Worm (Caenorhabditis elegans) whole organism, young adult: ENCODE results near the gene clec-263.

Source experiments
- B0261.1 ChIP-seq: sonication (generic microtip); optimal IDR thresholded peaks from 2 replicates; lab custom pipeline; 2016; ENCODE audit warnings: mild to moderate bottlenecking, missing genetic modification characterization, moderate library complexity, missing compliant biosample characterization
- F55B11.4 ChIP-seq: sonication (generic microtip); optimal IDR thresholded peaks from 2 replicates; lab custom pipeline; 2016; ENCODE audit warnings: missing compliant biosample characterization, missing genetic modification characterization, borderline replicate concordance; ENCODE audit not compliant: insufficient read depth
- K11D2.4 ChIP-seq: fragments of 200-800 bp; sonication (Bioruptor generic); IDR thresholded peaks from 2 replicates; pipeline ENCODE4 v1.3.6; 2022; ENCODE audit warnings: missing genetic modification reagents, missing genetic modification characterization, missing compliant biosample characterization
- T07F8.4 ChIP-seq: sonication (generic microtip); optimal IDR thresholded peaks from 2 replicates; lab custom pipeline; 2016; ENCODE audit warnings: mild to moderate bottlenecking, missing genetic modification characterization, moderate library complexity, missing compliant biosample characterization
- T26A5.8 ChIP-seq: sonication (generic microtip); optimal IDR thresholded peaks from 2 replicates; lab custom pipeline; 2016; ENCODE audit warnings: missing genetic modification characterization, missing compliant biosample characterization
- aptf-2 ChIP-seq: fragments of 200-800 bp; sonication (Bioruptor generic); conservative IDR thresholded peaks from 2 replicates; pipeline ENCODE4 v1.3.6; 2022; ENCODE audit warnings: missing genetic modification reagents, missing genetic modification characterization, missing compliant biosample characterization
- athp-1 ChIP-seq: sonication (generic microtip); optimal IDR thresholded peaks from 2 replicates; lab custom pipeline; 2017; ENCODE audit warnings: mild to moderate bottlenecking, missing genetic modification characterization, missing compliant biosample characterization
- cebp-2 ChIP-seq: fragments of 200-800 bp; sonication (Bioruptor generic); IDR thresholded peaks from 2 replicates; pipeline ENCODE4 v1.3.6; 2022; ENCODE audit warnings: missing genetic modification characterization, missing compliant biosample characterization
- ceh-40 ChIP-seq: fragments of 200-800 bp; sonication (Bioruptor generic); IDR thresholded peaks from 2 replicates; pipeline ENCODE4 v1.3.6; 2022; ENCODE audit warnings: missing genetic modification characterization, missing compliant biosample characterization
- ceh-58 ChIP-seq: fragments of 200-800 bp; sonication (Bioruptor generic); IDR thresholded peaks from 2 replicates; pipeline ENCODE4 v1.3.6; 2022; ENCODE audit warnings: missing genetic modification characterization, missing compliant biosample characterization
- chd-7 ChIP-seq: sonication (generic microtip); optimal IDR thresholded peaks from 2 replicates; lab custom pipeline; 2016; ENCODE audit warnings: mild to moderate bottlenecking, missing genetic modification characterization, moderate library complexity, missing compliant biosample characterization
- die-1 ChIP-seq: sonication (generic microtip); optimal IDR thresholded peaks from 2 replicates; lab custom pipeline; 2016; ENCODE audit warnings: missing genotype, mild to moderate bottlenecking, missing genetic modification characterization, missing compliant biosample characterization
- dpl-1 ChIP-seq: fragments of 150-350 bp; optimal IDR thresholded peaks from 2 replicates; lab custom pipeline; 2014; ENCODE audit warnings: missing biosample characterization, missing genetic modification reagents, missing genetic modification characterization
- egl-18 ChIP-seq: fragments of 200-800 bp; sonication (Bioruptor generic); IDR thresholded peaks from 2 replicates; pipeline ENCODE4 v1.3.6; 2022; ENCODE audit warnings: missing genetic modification reagents, missing genetic modification characterization, missing compliant biosample characterization
- fkh-3 ChIP-seq: sonication (generic microtip); optimal IDR thresholded peaks from 2 replicates; lab custom pipeline; 2016; ENCODE audit warnings: mild to moderate bottlenecking, missing genetic modification characterization, missing compliant biosample characterization
- gei-17 ChIP-seq: fragments of 200-800 bp; sonication (Bioruptor generic); optimal IDR thresholded peaks from 2 replicates; lab custom pipeline; 2018; ENCODE audit warnings: mild to moderate bottlenecking, missing genetic modification characterization, missing compliant biosample characterization
- hlh-26 ChIP-seq: fragments of 200-800 bp; sonication (Bioruptor generic); conservative IDR thresholded peaks from 2 replicates; pipeline ENCODE4 v1.3.6; 2022; ENCODE audit warnings: missing genetic modification reagents, missing genetic modification characterization, missing compliant biosample characterization
- hmg-1.2 ChIP-seq: fragments of 200-800 bp; sonication (Bioruptor generic); IDR thresholded peaks from 2 replicates; pipeline ENCODE4 v1.3.6; 2022; ENCODE audit warnings: missing genetic modification reagents, missing genetic modification characterization, missing compliant biosample characterization
- lag-1 ChIP-seq: fragments of 200-800 bp; sonication (Bioruptor generic); IDR thresholded peaks from 2 replicates; pipeline ENCODE4 v1.3.6; 2022; ENCODE audit warnings: missing genetic modification reagents, missing genetic modification characterization, missing compliant biosample characterization
- lin-26 ChIP-seq: fragments of 200-800 bp; sonication (Bioruptor generic); IDR thresholded peaks from 2 replicates; pipeline ENCODE4 v1.3.6; 2022; ENCODE audit warnings: missing genetic modification reagents, missing genetic modification characterization, missing compliant biosample characterization
- lin-35 ChIP-seq, 3 experiments: fragments of 150-350 bp in 2 of 3; sonication (generic microtip) in 1 of 3; optimal IDR thresholded peaks; 2 replicates each; lab custom pipeline; 2014 to 2018; ENCODE audit warnings: missing biosample characterization in 3 of 3, missing genetic modification characterization in 3 of 3, missing genetic modification reagents in 3 of 3
- lin-40 ChIP-seq: sonication (generic microtip); optimal IDR thresholded peaks from 2 replicates; lab custom pipeline; 2016; ENCODE audit warnings: missing genetic modification characterization, mild to moderate bottlenecking, missing compliant biosample characterization, missing genotype, missing genetic modification reagents
- lin-54 ChIP-seq: fragments of 200-800 bp; sonication (Bioruptor generic); optimal IDR thresholded peaks from 2 replicates; lab custom pipeline; 2018; ENCODE audit warnings: mild to moderate bottlenecking, missing genetic modification characterization, missing compliant biosample characterization
- mxl-1 ChIP-seq: sonication (generic microtip); optimal IDR thresholded peaks from 2 replicates; lab custom pipeline; 2016; ENCODE audit warnings: missing genetic modification characterization, missing compliant biosample characterization
- nfya-1 ChIP-seq: sonication (generic microtip); optimal IDR thresholded peaks from 2 replicates; lab custom pipeline; 2017; ENCODE audit warnings: antibody characterized with exemption, missing compliant biosample characterization, missing genetic modification characterization, borderline replicate concordance; ENCODE audit not compliant: insufficient read depth
- nhr-90 ChIP-seq: sonication (generic microtip); optimal IDR thresholded peaks from 2 replicates; lab custom pipeline; 2016; ENCODE audit warnings: missing genotype, mild to moderate bottlenecking, missing genetic modification characterization, missing compliant biosample characterization
- pha-4 ChIP-seq: fragments of 150-350 bp; sonication (generic microtip); optimal IDR thresholded peaks from 2 replicates; lab custom pipeline; 2014; ENCODE audit warnings: missing biosample characterization, missing genetic modification reagents, missing genetic modification characterization
- rec-8 ChIP-seq, 2 experiments: sonication (generic microtip); optimal IDR thresholded peaks; 2 replicates each; lab custom pipeline; 2016; ENCODE audit warnings: mild to moderate bottlenecking in 2 of 2, missing genetic modification characterization in 2 of 2, missing genetic modification reagents in 2 of 2, missing genotype in 2 of 2, missing biosample characterization in 1 of 2, missing compliant biosample characterization in 1 of 2, moderate library complexity in 1 of 2
- rpc-1 ChIP-seq, 2 experiments: fragments of 150-350 bp in 1 of 2; sonication (generic microtip) in 1 of 2; optimal IDR thresholded peaks; 2 replicates each; lab custom pipeline; 2014 to 2018; ENCODE audit warnings: missing biosample characterization in 1 of 2, missing genetic modification characterization in 1 of 2, missing genetic modification reagents in 1 of 2, missing genotype in 1 of 2
- sdz-38 ChIP-seq: sonication (generic microtip); optimal IDR thresholded peaks from 2 replicates; lab custom pipeline; 2016; ENCODE audit warnings: missing genotype, missing genetic modification characterization, missing compliant biosample characterization
- snpc-4 ChIP-seq, 5 experiments: fragments of 150-350 bp in 1 of 5; sonication (generic microtip) in 4 of 5; optimal IDR thresholded peaks; 2 replicates each; lab custom pipeline; 2014 to 2018; ENCODE audit warnings: missing genetic modification characterization in 5 of 5, missing biosample characterization in 3 of 5, antibody characterized with exemption in 2 of 5, mild to moderate bottlenecking in 2 of 5, missing compliant biosample characterization in 2 of 5, missing genotype in 2 of 5, moderate library complexity in 2 of 5, missing genetic modification reagents in 1 of 5
- sptf-2 ChIP-seq: fragments of 200-800 bp; sonication (Bioruptor generic); optimal IDR thresholded peaks from 2 replicates; lab custom pipeline; 2018; ENCODE audit warnings: mild to moderate bottlenecking, missing genetic modification characterization, missing compliant biosample characterization
- zfh-2 ChIP-seq: fragments of 200-800 bp; sonication (Bioruptor generic); conservative IDR thresholded peaks from 2 replicates; pipeline ENCODE4 v1.3.6; 2022; ENCODE audit warnings: missing genetic modification reagents, missing genetic modification characterization, missing compliant biosample characterization
- ztf-18 ChIP-seq: sonication (generic microtip); optimal IDR thresholded peaks from 2 replicates; lab custom pipeline; 2016; ENCODE audit warnings: missing genotype, mild to moderate bottlenecking, missing genetic modification characterization, missing compliant biosample characterization
- ztf-26 ChIP-seq: sonication (generic microtip); optimal IDR thresholded peaks from 2 replicates; lab custom pipeline; 2017; ENCODE audit warnings: missing genetic modification characterization, missing compliant biosample characterization
- ztf-28 ChIP-seq: fragments of 200-800 bp; sonication (Bioruptor generic); IDR thresholded peaks from 2 replicates; pipeline ENCODE4 v1.3.6; 2022; ENCODE audit warnings: missing genetic modification reagents, missing genetic modification characterization, missing compliant biosample characterization
- ztf-6 ChIP-seq: fragments of 200-800 bp; sonication (Bioruptor generic); IDR thresholded peaks from 2 replicates; pipeline ENCODE4 v1.3.6; 2022; ENCODE audit warnings: missing genetic modification reagents, missing genetic modification characterization, missing compliant biosample characterization

Gene clec-263

DNA sequence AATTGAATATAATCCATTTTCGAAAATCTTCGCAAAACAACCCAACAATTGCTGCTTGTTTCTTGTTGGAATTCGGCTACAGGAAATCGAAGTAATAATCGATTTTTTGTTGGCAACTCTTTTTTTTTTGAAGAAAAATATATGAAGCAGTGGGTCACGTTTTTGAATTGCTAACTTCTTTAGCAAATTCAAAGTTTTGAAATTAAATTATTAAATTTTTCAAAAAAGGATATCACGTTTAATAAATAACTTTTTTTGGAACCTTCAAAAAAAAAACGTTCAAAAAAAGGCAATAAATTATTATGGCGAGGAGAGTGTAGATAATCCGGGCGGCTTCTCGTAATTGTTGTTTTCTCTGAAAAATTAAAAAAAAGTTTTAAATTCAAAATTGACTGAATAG lies 38.2 kb upstream of the clec-263 start, which contains the start of gene Y38H6C.15:
Gene Y38H6C.15 (minus strand): TSS at position 101 of the 400 bp plus-strand sequence.
- no peak for TF ChIP-seq snpc-4 (GFP tag; optimal IDR thresholded peaks at IDR 0.05; lab: Kevin White, UChicago)
- no peak for TF ChIP-seq snpc-4 (tag; optimal IDR thresholded peaks at IDR 0.05; lab: Kevin White, UChicago)

DNA sequence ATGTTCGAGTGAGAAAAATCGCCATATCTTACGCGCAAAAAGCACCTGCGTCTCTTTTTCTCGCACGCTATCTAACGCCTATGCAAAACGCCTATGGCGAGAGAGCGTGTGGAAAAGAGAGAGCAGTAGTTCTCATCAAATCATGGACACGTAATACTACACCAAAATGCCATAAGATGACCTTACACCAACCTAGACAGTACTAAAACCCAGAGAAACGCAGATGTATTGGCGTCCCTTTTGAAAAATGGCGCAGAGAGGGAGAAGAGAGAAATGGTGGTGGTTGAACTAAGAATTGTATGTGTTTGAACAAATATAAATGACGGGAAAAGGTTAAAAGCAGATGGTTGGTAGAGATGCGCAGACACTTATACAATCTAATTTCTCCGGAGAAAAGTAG lies 35.4 kb upstream of the clec-263 start, which contains the start of gene Y38H6C.16:
Gene Y38H6C.16 (minus strand): TSS at position 293 of the 400 bp plus-strand sequence.
- TF ChIP-seq die-1 (tag; lab: Kevin White, UChicago), result no peak
- TF ChIP-seq hmg-1.2 (GFP tag; lab: Robert Waterston, UW), result peak; percentile 85

DNA sequence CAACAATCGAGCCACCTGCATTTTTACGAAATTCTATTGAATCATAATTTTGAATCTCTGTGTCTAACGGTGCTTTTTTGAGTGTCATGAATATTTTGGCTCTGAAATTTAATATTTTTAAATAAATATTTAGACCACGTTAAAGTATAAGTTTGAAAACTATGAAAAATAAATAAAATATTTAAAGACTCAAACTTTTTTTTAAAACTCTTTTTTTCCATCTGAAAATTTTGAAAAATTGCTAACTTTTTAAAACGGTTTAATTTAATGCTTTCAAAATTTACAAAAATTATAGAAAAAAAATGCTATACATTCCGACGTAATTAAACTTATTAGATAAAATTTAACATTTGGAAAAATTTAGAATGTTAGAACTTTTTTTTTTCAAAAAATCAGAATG lies 30.3 kb upstream of the clec-263 start, which contains the start of gene slc-36.3:
Gene slc-36.3 (minus strand): TSS at position 101 of the 400 bp plus-strand sequence.
- TF ChIP-seq lin-26 (GFP tag; lab: Robert Waterston, UW), result no peak
- no peak for TF ChIP-seq rpc-1 (optimal IDR thresholded peaks at IDR 0.05; lab: Kevin White, UChicago)
- TF ChIP-seq rpc-1 (tag; optimal IDR thresholded peaks at IDR 0.05; lab: Kevin White, UChicago), result no peak
- no peak for TF ChIP-seq T07F8.4 (tag; lab: Kevin White, UChicago)
- no peak for TF ChIP-seq pha-4 (tag; lab: Kevin White, UChicago)
- no peak for TF ChIP-seq chd-7

DNA sequence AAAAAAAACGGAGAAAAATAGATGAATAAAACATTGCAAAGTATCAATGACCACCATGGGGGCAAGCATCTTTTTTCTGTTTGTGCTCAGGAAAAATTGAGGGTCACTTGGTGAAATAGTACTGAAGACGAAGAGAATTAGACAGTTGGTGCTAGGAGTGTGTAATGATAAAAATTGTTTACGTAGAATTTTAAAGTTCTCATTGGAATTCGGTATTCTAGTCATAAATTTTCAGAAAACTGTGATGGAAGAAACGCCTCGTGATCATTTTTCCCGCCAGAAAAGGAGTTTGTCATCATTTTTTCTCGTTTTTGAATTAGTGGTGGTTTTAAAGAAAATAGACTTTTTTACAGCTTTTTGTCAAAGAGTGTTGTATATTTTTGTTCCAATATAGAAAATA lies 29.8 kb upstream of the clec-263 start:
- TF ChIP-seq sptf-2 (GFP tag; lab: Kevin White, UChicago) (no peak), hmg-1.2 (GFP tag; lab: Robert Waterston, UW) (peak; percentile 72)
- TF ChIP-seq, all 124 proteins: peak for 1

DNA sequence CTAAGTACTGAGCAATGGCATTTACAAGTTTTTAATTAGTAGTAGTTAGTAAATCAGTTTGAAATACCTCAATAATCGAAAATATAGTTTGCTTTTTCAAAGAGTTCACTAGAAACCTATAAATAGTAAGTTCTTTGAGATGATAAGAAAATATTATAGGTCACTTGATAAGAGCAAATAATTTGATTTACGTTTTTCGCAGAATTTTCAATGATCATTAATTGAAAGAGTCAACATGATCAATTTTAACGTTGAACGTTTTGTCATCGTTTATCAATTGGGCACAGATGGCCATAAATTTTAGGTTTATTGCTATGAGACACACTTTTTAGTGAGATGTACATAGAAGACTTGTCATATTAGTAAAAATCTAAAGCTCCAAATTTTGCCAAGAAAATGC lies 28.7 kb upstream of the clec-263 start:
- TF ChIP-seq ceh-40 (GFP tag; lab: Robert Waterston, UW) (no peak), dpl-1 (GFP tag; lab: Kevin White, UChicago) (no peak), lin-26 (GFP tag; lab: Robert Waterston, UW) (no peak), F55B11.4 (tag; lab: Kevin White, UChicago) (no peak), ztf-6 (GFP tag; lab: Robert Waterston, UW) (no peak), T26A5.8 (tag; lab: Kevin White, UChicago) (no peak)

DNA sequence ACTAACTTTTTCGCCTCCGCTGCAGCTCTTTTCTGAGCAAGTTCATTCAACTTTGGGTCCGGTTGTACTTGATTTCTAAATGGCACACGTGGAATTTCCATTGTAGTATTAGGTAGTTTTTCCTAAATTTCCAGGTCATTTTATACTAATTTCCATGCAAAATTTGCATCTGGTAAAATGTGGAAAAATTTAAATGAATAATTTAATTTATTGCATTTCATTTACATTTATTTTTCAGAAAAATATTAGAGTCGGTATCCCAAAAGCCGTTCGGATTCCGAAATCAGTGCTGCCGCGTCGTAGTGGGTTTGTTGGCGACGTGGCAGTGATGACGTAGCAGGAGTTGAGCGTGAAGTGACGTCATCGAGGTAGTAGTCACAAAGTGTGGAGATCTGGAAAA lies 27.4 kb upstream of the clec-263 start, which contains the start of gene Y38H6C.18:
Gene Y38H6C.18 (minus strand): TSS at position 101 of the 400 bp plus-strand sequence.
- TF ChIP-seq lin-54 (GFP tag; lab: Kevin White, UChicago) (no peak), mxl-1 (no peak), nhr-90 (no peak), B0261.1 (tag; lab: Kevin White, UChicago) (no peak), nfya-1 (tag; lab: Kevin White, UChicago) (no peak), lin-35 (GFP tag; optimal IDR thresholded peaks at IDR 0.05; lab: Kevin White, UChicago) (no peak), ztf-28 (GFP tag; lab: Robert Waterston, UW) (no peak), athp-1 (tag; lab: Kevin White, UChicago) (no peak), sdz-38 (no peak), ztf-26 (tag; lab: Kevin White, UChicago) (no peak)

DNA sequence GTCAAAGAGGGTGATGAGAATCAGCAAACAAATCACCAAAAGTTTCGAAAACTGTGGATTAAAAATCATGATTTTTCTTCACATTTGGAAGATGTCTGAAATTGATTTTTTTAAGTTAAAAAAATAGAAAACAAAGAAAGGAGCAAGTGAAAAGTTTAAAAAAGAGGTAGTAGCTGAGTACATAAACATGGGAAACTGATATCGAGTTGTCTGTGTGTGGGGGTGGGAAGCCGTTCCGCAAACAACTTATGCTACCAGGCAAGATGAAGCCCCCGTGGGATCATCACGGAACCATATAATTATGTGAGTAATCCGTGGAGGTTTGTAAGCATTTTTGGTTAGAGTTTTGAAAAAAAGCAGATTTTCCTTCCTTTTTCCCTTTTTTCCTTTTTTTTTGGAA lies 23.3 kb upstream of the clec-263 start, which contains the start of gene Y38H6C.20:
Gene Y38H6C.20 (minus strand): TSS at position 101 of the 400 bp plus-strand sequence.
- TF ChIP-seq zfh-2 (GFP tag; lab: Robert Waterston, UW) (no peak), gei-17 (GFP tag; lab: Kevin White, UChicago) (no peak), ceh-58 (no peak), fkh-3 (tag; lab: Kevin White, UChicago) (no peak), hmg-1.2 (GFP tag; lab: Robert Waterston, UW) (no peak), hlh-26 (GFP tag; lab: Robert Waterston, UW) (no peak), lin-40 (no peak), lag-1 (GFP tag; lab: Robert Waterston, UW) (no peak), cebp-2 (GFP tag; lab: Robert Waterston, UW) (no peak), rec-8 (tag; optimal IDR thresholded peaks at IDR 0.05; lab: Kevin White, UChicago) (no peak), aptf-2 (GFP tag; lab: Robert Waterston, UW) (no peak), B0261.1 (tag; lab: Kevin White, UChicago) (no peak), K11D2.4 (GFP tag; lab: Robert Waterston, UW) (no peak), ztf-18 (tag; lab: Kevin White, UChicago) (no peak), egl-18 (no peak)
